Worm (Caenorhabditis elegans): Measurements from ENCODE around the gene cfim-2.

DNA sequence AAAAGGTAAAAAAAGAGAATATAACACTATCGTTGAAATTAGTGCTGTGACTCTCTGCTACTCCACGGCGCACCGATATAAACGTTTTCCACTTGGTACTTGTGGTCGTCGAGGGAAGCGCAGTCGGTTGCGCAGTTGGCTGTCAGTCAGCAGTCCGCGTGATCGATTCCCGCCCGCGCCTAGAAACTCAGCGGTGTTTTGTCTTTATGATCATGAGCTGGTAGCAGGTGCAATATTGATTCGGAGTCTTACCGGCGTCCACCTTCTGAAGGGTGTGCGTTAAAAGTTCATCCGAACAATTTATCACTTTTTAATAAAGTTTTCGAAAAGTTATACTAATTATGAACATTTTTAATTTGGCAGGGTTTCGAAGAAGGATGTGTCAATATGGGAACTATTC lies 969 bp downstream of the cfim-2 start:
- TF ChIP-seq sox-4 (tag; optimal IDR thresholded peaks at IDR 0.05) (peak; percentile 98), dve-1 (tag; optimal IDR thresholded peaks at IDR 0.05) (peak; percentile 74)
